Fruit fly (Drosophila melanogaster): ENCODE measurements around the gene Gat.

DNA sequence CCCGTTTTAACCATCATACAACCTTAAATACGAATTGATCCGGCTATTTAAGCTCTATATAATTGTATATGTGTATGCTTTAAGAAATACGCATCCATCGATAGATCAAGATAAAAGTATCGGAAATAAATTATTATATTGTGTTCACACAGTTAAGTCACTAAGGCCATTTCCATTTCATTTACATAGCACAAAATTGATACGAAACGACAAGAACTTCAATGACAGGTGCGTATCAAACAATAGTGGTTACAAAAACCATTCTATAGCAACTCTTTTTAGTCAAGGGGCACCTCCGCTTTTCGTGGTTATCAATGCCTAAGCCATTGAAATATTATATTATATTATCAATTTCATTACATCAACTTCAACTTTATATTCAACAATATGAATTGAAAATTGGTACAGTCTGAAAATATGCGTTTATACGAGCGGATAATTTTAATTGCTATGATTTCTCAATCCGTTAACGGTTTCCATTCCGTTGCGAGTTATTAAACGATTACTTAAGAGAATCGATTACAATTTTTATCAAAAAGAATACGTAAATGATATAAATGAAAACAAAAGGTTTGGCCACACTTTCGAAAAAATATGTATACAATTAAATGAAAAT is 33.7 kb downstream of the Gat start, which contains the start of the genes CG46466 and Slip1:
- TF ChIP-seq psq (GFP tag; optimal IDR thresholded peaks at IDR 0.05) (no peak), crp (GFP tag; optimal IDR thresholded peaks at IDR 0.05) (no peak), ERR (GFP tag; optimal IDR thresholded peaks at IDR 0.05) (no peak), CG33557 (GFP tag; optimal IDR thresholded peaks at IDR 0.05) (peak; percentile 29), CG10543 (GFP tag; optimal IDR thresholded peaks at IDR 0.05) (no peak), CG32532 (GFP tag; IDR thresholded peaks at IDR 0.05) (no peak; the same call in 1 of the 2 replicates), NC2α (GFP tag; optimal IDR thresholded peaks at IDR 0.05) (no peak), Fer1 (GFP tag; optimal IDR thresholded peaks at IDR 0.05) (no peak), CG31388 (GFP tag; optimal IDR thresholded peaks at IDR 0.05) (no peak), CG4617 (GFP tag; optimal IDR thresholded peaks at IDR 0.05; ENCODE audit: borderline replicate concordance) (peak; percentile 13), Bdp1 (GFP tag; optimal IDR thresholded peaks at IDR 0.05) (no peak), Chrac-16 (GFP tag; optimal IDR thresholded peaks at IDR 0.05) (peak; percentile 7), usp (GFP tag; optimal IDR thresholded peaks at IDR 0.05) (no peak), CG9727 (GFP tag; optimal IDR thresholded peaks at IDR 0.05) (no peak)

Measured in whole organism, embryonic.